Fruit fly (Drosophila melanogaster): ENCODE measurements around the gene CalpC.

The CalpC gene

DNA sequence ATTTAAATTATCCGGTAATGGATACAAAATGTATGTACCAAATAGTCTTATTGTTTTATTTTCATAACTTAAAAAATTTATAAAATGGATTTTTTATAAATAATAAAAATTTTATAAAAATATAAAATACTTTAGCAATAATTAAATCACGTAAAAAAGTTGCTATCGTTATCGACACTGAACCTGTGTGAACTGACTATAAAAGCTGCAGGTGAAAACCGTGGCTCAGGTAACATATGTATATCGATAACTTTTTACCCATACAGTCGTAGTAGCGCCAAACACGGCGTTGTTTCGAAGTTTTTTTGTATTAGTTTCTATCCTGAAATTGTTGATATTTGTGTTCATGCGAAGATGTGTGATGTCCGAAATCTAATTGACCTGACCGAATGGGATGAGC lies 21.9 kb upstream of the CalpC start, which contains the start of gene CG3679 (continued):
- no peak for TF ChIP-seq Chrac-16 (GFP tag; optimal IDR thresholded peaks at IDR 0.05)
- TF ChIP-seq bsh (GFP tag; optimal IDR thresholded peaks at IDR 0.05): no peak
- TF ChIP-seq Usf (GFP tag; optimal IDR thresholded peaks at IDR 0.05): no peak
- no peak for TF ChIP-seq CG10321 (GFP tag; IDR thresholded peaks at IDR 0.05)
- no peak for TF ChIP-seq btn (GFP tag; optimal IDR thresholded peaks at IDR 0.05)
- no peak for TF ChIP-seq CG42726 (GFP tag; IDR thresholded peaks at IDR 0.05; ENCODE audit: partially characterized antibody)
- TF ChIP-seq CG1832 (GFP tag; optimal IDR thresholded peaks at IDR 0.05): no peak
- TF ChIP-seq CG11560 (tag; IDR thresholded peaks at IDR 0.05): no peak
- no peak for TF ChIP-seq usp (GFP tag; optimal IDR thresholded peaks at IDR 0.05)
- TF ChIP-seq otp (GFP tag; IDR thresholded peaks at IDR 0.05): no peak
- no peak for TF ChIP-seq CG12769 (tag; optimal IDR thresholded peaks at IDR 0.05)
- no peak for TF ChIP-seq sqz (GFP tag; optimal IDR thresholded peaks at IDR 0.05)
- no peak for TF ChIP-seq fd102C (GFP tag; optimal IDR thresholded peaks at IDR 0.05)
- peak; percentile 92 for TF ChIP-seq CG3995 (GFP tag; optimal IDR thresholded peaks at IDR 0.05)
- TF ChIP-seq Neu2 (GFP tag; optimal IDR thresholded peaks at IDR 0.05; ENCODE audit: borderline replicate concordance): no peak
- no peak for TF ChIP-seq CG13123 (GFP tag; optimal IDR thresholded peaks at IDR 0.05)
- TF ChIP-seq chm (GFP tag; IDR thresholded peaks at IDR 0.05): no peak
- peak; percentile 25 for TF ChIP-seq Sry-δ (GFP tag; optimal IDR thresholded peaks at IDR 0.05)
- TF ChIP-seq CG10462 (GFP tag; optimal IDR thresholded peaks at IDR 0.05): no peak
- TF ChIP-seq sob (GFP tag; IDR thresholded peaks at IDR 0.05): no peak
- TF ChIP-seq CG8944 (GFP tag; optimal IDR thresholded peaks at IDR 0.05): no peak
- TF ChIP-seq CG6683 (GFP tag; optimal IDR thresholded peaks at IDR 0.05): no peak
- no peak for TF ChIP-seq H2.0 (GFP tag; IDR thresholded peaks at IDR 0.05)
- TF ChIP-seq Dp (GFP tag; optimal IDR thresholded peaks at IDR 0.05): peak; percentile 74
- TF ChIP-seq CG13894 (tag; optimal IDR thresholded peaks at IDR 0.05): no peak
- TF ChIP-seq Eip74EF (GFP tag; optimal IDR thresholded peaks at IDR 0.05): no peak
- no peak for TF ChIP-seq mirr (GFP tag; optimal IDR thresholded peaks at IDR 0.05)
- no peak for TF ChIP-seq CG6175 (GFP tag; IDR thresholded peaks at IDR 0.05)
- TF ChIP-seq CG15011 (GFP tag; optimal IDR thresholded peaks at IDR 0.05): no peak
- no peak for TF ChIP-seq pnt (GFP tag; optimal IDR thresholded peaks at IDR 0.05)
- no peak for TF ChIP-seq rib (GFP tag; IDR thresholded peaks at IDR 0.05)
- no peak for TF ChIP-seq Poxn (GFP tag; IDR thresholded peaks at IDR 0.05)
- no peak for TF ChIP-seq CG7372 (GFP tag; IDR thresholded peaks at IDR 0.05)
- TF ChIP-seq Lim3 (GFP tag; IDR thresholded peaks at IDR 0.05): no peak
- TF ChIP-seq Mrtf (GFP tag; IDR thresholded peaks at IDR 0.05): no peak
- TF ChIP-seq phol (tag; optimal IDR thresholded peaks at IDR 0.05): no peak
- peak; percentile 21 for TF ChIP-seq pfk (GFP tag; optimal IDR thresholded peaks at IDR 0.05)
- TF ChIP-seq CoRest (tag; optimal IDR thresholded peaks at IDR 0.05): no peak
- no peak for TF ChIP-seq Sox100B (GFP tag; optimal IDR thresholded peaks at IDR 0.05)
- TF ChIP-seq bcd (GFP tag; optimal IDR thresholded peaks at IDR 0.05): no peak
- no peak for TF ChIP-seq gt (GFP tag; IDR thresholded peaks at IDR 0.05)
- no peak for TF ChIP-seq B-H1 (GFP tag; IDR thresholded peaks at IDR 0.05)
- no peak for TF ChIP-seq Spps (tag; optimal IDR thresholded peaks at IDR 0.05)
- TF ChIP-seq CG13775 (GFP tag; optimal IDR thresholded peaks at IDR 0.05): no peak
- TF ChIP-seq CG7987 (GFP tag; optimal IDR thresholded peaks at IDR 0.05): no peak
- TF ChIP-seq CG3163 (GFP tag; optimal IDR thresholded peaks at IDR 0.05): no peak
- no peak for TF ChIP-seq CG11085 (GFP tag; IDR thresholded peaks at IDR 0.05)
- TF ChIP-seq CG3847 (GFP tag; IDR thresholded peaks at IDR 0.05): no peak
- peak; percentile 38 for TF ChIP-seq pzg (GFP tag; optimal IDR thresholded peaks at IDR 0.05)
- no peak for TF ChIP-seq TFAM (GFP tag; optimal IDR thresholded peaks at IDR 0.05)
- no peak for TF ChIP-seq twi (tag; optimal IDR thresholded peaks at IDR 0.05)
- no peak for TF ChIP-seq slou (GFP tag; optimal IDR thresholded peaks at IDR 0.05)
